In genomic region chr3R:7334613-7335012, dm6 we compare ENCODE assay signal across 1 fruit fly cellular context.
TF ChIP-seq lines count a peak whose summit lies in the region.

No protein-coding gene starts in this region.

TF ChIP-seq in whole organism, embryonic, 481 proteins besides CTCF, POLR2A, EP300 and RAD21 (continued from another document):
- TF ChIP-seq CG9932 (GFP tag; IDR thresholded peaks at IDR 0.05; lab: Robert Waterston, UW) = peak; percentile 33; the same call in 1 of the 2 replicates
- peak; percentile 55 for TF ChIP-seq dmrt99B (tag; optimal IDR thresholded peaks at IDR 0.05; lab: Kevin White, UChicago)
- TF ChIP-seq CG10209 (GFP tag; optimal IDR thresholded peaks at IDR 0.05; lab: Kevin White, UChicago) = peak; percentile 12
- no peak for TF ChIP-seq psq (GFP tag; optimal IDR thresholded peaks at IDR 0.05; lab: Kevin White, UChicago)
- no peak for TF ChIP-seq prd (optimal IDR thresholded peaks at IDR 0.05; lab: Kevin White, UChicago)
- 0 out of 3 replicates have a peak, but pooled peaks have one; percentile 18 for TF ChIP-seq prd (GFP tag; IDR thresholded peaks at IDR 0.05; lab: Robert Waterston, UW)
- no peak for TF ChIP-seq CG11093 (GFP tag; IDR thresholded peaks at IDR 0.05; lab: Robert Waterston, UW)
- TF ChIP-seq Hr51 (GFP tag; optimal IDR thresholded peaks at IDR 0.05; lab: Kevin White, UChicago) = peak in 1 of 2 experiments; percentile 49
- peak; percentile 14 for TF ChIP-seq Xbp1 (GFP tag; optimal IDR thresholded peaks at IDR 0.05; lab: Kevin White, UChicago)
- no peak for TF ChIP-seq Jarid2 (GFP tag; optimal IDR thresholded peaks at IDR 0.05; lab: Kevin White, UChicago)
- peak; percentile 60; the same call in 2 of the 3 replicates for TF ChIP-seq row (GFP tag; IDR thresholded peaks at IDR 0.05; lab: Robert Waterston, UW)
- TF ChIP-seq Blimp-1 (GFP tag; optimal IDR thresholded peaks at IDR 0.05; lab: Kevin White, UChicago) = peak; percentile 31
- TF ChIP-seq Meics (GFP tag; optimal IDR thresholded peaks at IDR 0.05; lab: Kevin White, UChicago) = peak; percentile 38
- TF ChIP-seq CG17385 (GFP tag; optimal IDR thresholded peaks at IDR 0.05; lab: Kevin White, UChicago) = peak; percentile 9
- TF ChIP-seq otp (GFP tag; IDR thresholded peaks at IDR 0.05; lab: Robert Waterston, UW) = 0 out of 3 replicates have a peak, but pooled peaks have one; percentile 9
- 0 out of 2 replicates have a peak, but pooled peaks have one; percentile 16 for TF ChIP-seq CG14014 (GFP tag; IDR thresholded peaks at IDR 0.05; lab: Robert Waterston, UW)
- TF ChIP-seq lab (GFP tag; optimal IDR thresholded peaks at IDR 0.05; lab: Kevin White, UChicago) = peak; percentile 66
- no peak for TF ChIP-seq mam (GFP tag; optimal IDR thresholded peaks at IDR 0.05; lab: Kevin White, UChicago)
- peak; percentile 4 for TF ChIP-seq phol (tag; optimal IDR thresholded peaks at IDR 0.05; lab: Kevin White, UChicago)
- peak; percentile 2 for TF ChIP-seq scrt (GFP tag; optimal IDR thresholded peaks at IDR 0.05; lab: Kevin White, UChicago)
- peak; percentile 47 for TF ChIP-seq Ptx1 (GFP tag; IDR thresholded peaks at IDR 0.05; lab: Robert Waterston, UW)
- no peak for TF ChIP-seq CG31224 (GFP tag; IDR thresholded peaks at IDR 0.05; lab: Robert Waterston, UW)
- peak; percentile 75 for TF ChIP-seq CG18599 (GFP tag; optimal IDR thresholded peaks at IDR 0.05; lab: Kevin White, UChicago)
- no peak for TF ChIP-seq CG11398 (GFP tag; optimal IDR thresholded peaks at IDR 0.05; lab: Kevin White, UChicago)
- TF ChIP-seq MESR4 (GFP tag; optimal IDR thresholded peaks at IDR 0.05; lab: Kevin White, UChicago) = no peak
- TF ChIP-seq Dad (GFP tag; optimal IDR thresholded peaks at IDR 0.05; lab: Kevin White, UChicago) = no peak
- TF ChIP-seq nmo (GFP tag; optimal IDR thresholded peaks at IDR 0.05; lab: Kevin White, UChicago) = peak; percentile 4
- TF ChIP-seq CG32772 (GFP tag; IDR thresholded peaks at IDR 0.05; lab: Robert Waterston, UW) = peak; percentile 43; the same call in 1 of the 2 replicates
- peak in 1 of 2 experiments; percentile 38 for TF ChIP-seq bsh (GFP tag; optimal IDR thresholded peaks at IDR 0.05; lab: Kevin White, UChicago)
- peak; percentile 39; the same call in 1 of the 2 replicates for TF ChIP-seq slbo (GFP tag; IDR thresholded peaks at IDR 0.05; lab: Robert Waterston, UW)
- peak; percentile 34 for TF ChIP-seq fd3F (GFP tag; optimal IDR thresholded peaks at IDR 0.05; lab: Kevin White, UChicago)
- no peak for TF ChIP-seq pan (optimal IDR thresholded peaks at IDR 0.05; lab: Kevin White, UChicago)
- TF ChIP-seq pan (GFP tag; optimal IDR thresholded peaks at IDR 0.05 in 1 of 2, IDR thresholded peaks at IDR 0.05 in 1 of 2) = peak in 1 of 2 experiments; percentile 56
- peak; percentile 62 for TF ChIP-seq CG11504 (tag; optimal IDR thresholded peaks at IDR 0.05; lab: Kevin White, UChicago)
- TF ChIP-seq CG31441 (GFP tag; IDR thresholded peaks at IDR 0.05; lab: Robert Waterston, UW) = peak; percentile 46; the same call in 1 of the 2 replicates
- TF ChIP-seq ash1 (GFP tag; optimal IDR thresholded peaks at IDR 0.05; lab: Kevin White, UChicago) = no peak
